Fruit fly (Drosophila melanogaster) whole organism, prepupa: ENCODE measurements around the gene GCC88.

Experiments
- Blimp-1 ChIP-seq: fragments of 200-800 bp; sonication (Bioruptor generic); optimal IDR thresholded peaks from 3 replicates; lab custom pipeline; 2017; ENCODE audit warnings: missing biosample characterization, missing genetic modification characterization, mild to moderate bottlenecking, moderate library complexity, missing genetic modification reagents
- CG10669 ChIP-seq: fragments of 200-800 bp; sonication (Bioruptor generic); optimal IDR thresholded peaks from 3 replicates; lab custom pipeline; 2018; ENCODE audit warnings: missing biosample characterization, mild to moderate bottlenecking, missing genetic modification characterization, moderate library complexity
- CG11294 ChIP-seq: fragments of 200-800 bp; sonication (Bioruptor generic); IDR thresholded peaks from 2 replicates; pipeline ENCODE4 v1.3.6; 2022; ENCODE audit warnings: missing biosample characterization, missing genetic modification characterization
- CG11762 ChIP-seq: fragments of 200-800 bp; sonication (Bioruptor generic); optimal IDR thresholded peaks from 3 replicates; lab custom pipeline; 2016; ENCODE audit warnings: missing biosample characterization, missing genetic modification characterization; ENCODE audit not compliant: insufficient read depth
- CG11902 ChIP-seq: fragments of 200-800 bp; sonication (Bioruptor generic); optimal IDR thresholded peaks from 3 replicates; lab custom pipeline; 2016; ENCODE audit warnings: missing biosample characterization, missing genetic modification characterization
- CG15336 ChIP-seq: fragments of 200-800 bp; sonication (Bioruptor generic); IDR thresholded peaks from 2 replicates; pipeline ENCODE4 v1.3.6; 2022; ENCODE audit warnings: missing biosample characterization, missing genetic modification characterization
- CG1621 ChIP-seq: fragments of 200-800 bp; sonication (Bioruptor generic); optimal IDR thresholded peaks from 3 replicates; lab custom pipeline; 2018; ENCODE audit warnings: missing biosample characterization, mild to moderate bottlenecking, missing genetic modification characterization
- CG3032 ChIP-seq: fragments of 200-800 bp; optimal IDR thresholded peaks from 2 replicates; lab custom pipeline; 2019; ENCODE audit warnings: missing biosample characterization, mild to moderate bottlenecking, missing genetic modification characterization, moderate library complexity
- CG31627 ChIP-seq: fragments of 200-800 bp; sonication (Bioruptor generic); optimal IDR thresholded peaks from 3 replicates; lab custom pipeline; 2016; ENCODE audit warnings: missing biosample characterization, missing genetic modification characterization
- CG32006 ChIP-seq: fragments of 200-800 bp; sonication (Bioruptor generic); optimal IDR thresholded peaks from 3 replicates; lab custom pipeline; 2017; ENCODE audit warnings: missing biosample characterization, mild to moderate bottlenecking, missing genetic modification characterization
- CG4318 ChIP-seq: fragments of 200-800 bp; sonication (Bioruptor generic); optimal IDR thresholded peaks from 3 replicates; lab custom pipeline; 2017; ENCODE audit warnings: missing biosample characterization, mild to moderate bottlenecking, missing genetic modification characterization
- CG6163 ChIP-seq: fragments of 200-800 bp; sonication (Bioruptor generic); IDR thresholded peaks from 3 replicates; pipeline ENCODE4 v1.3.6; 2022; ENCODE audit warnings: missing biosample characterization, missing genetic modification characterization
- CG6792 ChIP-seq: fragments of 200-800 bp; sonication (Bioruptor generic); optimal IDR thresholded peaks from 3 replicates; lab custom pipeline; 2016; ENCODE audit warnings: missing biosample characterization, missing genetic modification characterization
- CG6808 ChIP-seq: fragments of 200-800 bp; sonication (Bioruptor generic); optimal IDR thresholded peaks from 3 replicates; lab custom pipeline; 2017; ENCODE audit warnings: missing biosample characterization, missing genetic modification characterization, mild to moderate bottlenecking, moderate library complexity, missing genetic modification reagents
- CG7368 ChIP-seq: fragments of 200-800 bp; sonication (Bioruptor generic); optimal IDR thresholded peaks from 3 replicates; lab custom pipeline; 2016; ENCODE audit warnings: missing biosample characterization, missing genetic modification characterization
- CG8119 ChIP-seq: fragments of 200-800 bp; sonication (Bioruptor generic); IDR thresholded peaks from 3 replicates; pipeline ENCODE4 v1.3.6; 2022; ENCODE audit warnings: missing biosample characterization, missing genetic modification characterization
- CG8319 ChIP-seq: fragments of 200-800 bp; sonication (Bioruptor generic); optimal IDR thresholded peaks from 3 replicates; lab custom pipeline; 2016; ENCODE audit warnings: missing biosample characterization, missing genetic modification characterization
- CG9139 ChIP-seq: fragments of 200-800 bp; sonication (Bioruptor generic); optimal IDR thresholded peaks from 3 replicates; lab custom pipeline; 2017; ENCODE audit warnings: missing biosample characterization, mild to moderate bottlenecking, missing genetic modification characterization
- Eip75B ChIP-seq: fragments of 200-800 bp; sonication (Bioruptor generic); optimal IDR thresholded peaks from 3 replicates; lab custom pipeline; 2016; ENCODE audit warnings: missing biosample characterization, missing genetic modification characterization
- Eip78C ChIP-seq: fragments of 200-800 bp; sonication (Bioruptor generic); peaks from one replicate; lab custom pipeline; 2016; ENCODE audit warnings: missing biosample characterization, missing genetic modification characterization
- Eip93F ChIP-seq: fragments of 200-800 bp; sonication (Bioruptor generic); optimal IDR thresholded peaks from 2 replicates; lab custom pipeline; 2016; ENCODE audit warnings: missing biosample characterization, mild to moderate bottlenecking, missing genetic modification characterization
- Ets96B ChIP-seq: fragments of 200-800 bp; optimal IDR thresholded peaks from 2 replicates; lab custom pipeline; 2019; ENCODE audit warnings: missing biosample characterization, mild to moderate bottlenecking, missing genetic modification characterization, moderate library complexity
- Gug ChIP-seq: fragments of 200-800 bp; sonication (Bioruptor generic); IDR thresholded peaks from 2 replicates; pipeline ENCODE4 v1.3.6; 2022; ENCODE audit warnings: missing biosample characterization, missing genetic modification characterization
- Hr38 ChIP-seq: sonication (Bioruptor generic); optimal IDR thresholded peaks from 2 replicates; lab custom pipeline; 2016; ENCODE audit warnings: missing biosample characterization, missing genetic modification characterization
- Hr39 ChIP-seq: fragments of 200-800 bp; sonication (Bioruptor generic); optimal IDR thresholded peaks from 2 replicates; lab custom pipeline; 2016; ENCODE audit warnings: missing biosample characterization, missing genetic modification characterization
- Hr4 ChIP-seq: fragments of 200-800 bp; sonication (Bioruptor generic); optimal IDR thresholded peaks from 3 replicates; lab custom pipeline; 2016; ENCODE audit warnings: missing biosample characterization, missing genetic modification characterization
- Lpt ChIP-seq: fragments of 200-800 bp; sonication (Bioruptor generic); optimal IDR thresholded peaks from 3 replicates; lab custom pipeline; 2016; ENCODE audit warnings: missing biosample characterization, missing genetic modification characterization
- Met ChIP-seq: fragments of 200-800 bp; sonication (Bioruptor generic); optimal IDR thresholded peaks from 3 replicates; lab custom pipeline; 2016; ENCODE audit warnings: missing biosample characterization, missing genetic modification characterization
- Smox ChIP-seq: fragments of 200-800 bp; sonication (Bioruptor generic); optimal IDR thresholded peaks from 3 replicates; lab custom pipeline; 2016; ENCODE audit warnings: missing biosample characterization, missing genetic modification characterization
- achi ChIP-seq: fragments of 200-800 bp; sonication (Bioruptor generic); optimal IDR thresholded peaks from 3 replicates; lab custom pipeline; 2016; ENCODE audit warnings: missing biosample characterization, missing genetic modification characterization
- acj6 ChIP-seq: fragments of 200-800 bp; sonication (Bioruptor generic); optimal IDR thresholded peaks from 3 replicates; lab custom pipeline; 2016; ENCODE audit warnings: missing biosample characterization, missing genetic modification characterization
- cyc ChIP-seq: fragments of 200-800 bp; sonication (Bioruptor generic); optimal IDR thresholded peaks from 3 replicates; lab custom pipeline; 2016; ENCODE audit warnings: missing biosample characterization, missing genetic modification characterization
- dac ChIP-seq: fragments of 200-800 bp; sonication (Bioruptor generic); optimal IDR thresholded peaks from 2 replicates; lab custom pipeline; 2017; ENCODE audit warnings: missing biosample characterization, mild to moderate bottlenecking, missing genetic modification characterization
- eg ChIP-seq: fragments of 200-800 bp; sonication (Bioruptor generic); IDR thresholded peaks from 3 replicates; pipeline ENCODE4 v1.3.6; 2022; ENCODE audit warnings: missing biosample characterization, missing genetic modification characterization
- fd59A ChIP-seq: fragments of 200-800 bp; sonication (Bioruptor generic); optimal IDR thresholded peaks from 2 replicates; lab custom pipeline; 2017; ENCODE audit warnings: missing biosample characterization, mild to moderate bottlenecking, missing genetic modification characterization, missing genetic modification reagents
- fd85E ChIP-seq: fragments of 200-800 bp; sonication (Bioruptor generic); optimal IDR thresholded peaks from 3 replicates; lab custom pipeline; 2016; ENCODE audit warnings: missing biosample characterization, missing genetic modification characterization
- fkh ChIP-seq: fragments of 200-800 bp; sonication (Bioruptor generic); optimal IDR thresholded peaks from 3 replicates; lab custom pipeline; 2017; ENCODE audit warnings: missing biosample characterization, mild to moderate bottlenecking, missing genetic modification characterization, moderate library complexity
- lz ChIP-seq: fragments of 200-800 bp; sonication (Bioruptor generic); optimal IDR thresholded peaks from 3 replicates; lab custom pipeline; 2016; ENCODE audit warnings: missing biosample characterization, missing genetic modification characterization
- net ChIP-seq: fragments of 200-800 bp; sonication (Bioruptor generic); optimal IDR thresholded peaks from 3 replicates; lab custom pipeline; 2016; ENCODE audit warnings: missing biosample characterization, missing genetic modification characterization
- pdm3 ChIP-seq: fragments of 200-800 bp; sonication (Bioruptor generic); optimal IDR thresholded peaks from 3 replicates; lab custom pipeline; 2016; ENCODE audit warnings: missing biosample characterization, missing genetic modification characterization
- spab ChIP-seq: fragments of 200-800 bp; sonication (Bioruptor generic); optimal IDR thresholded peaks from 2 replicates; lab custom pipeline; 2017; ENCODE audit warnings: missing biosample characterization, mild to moderate bottlenecking, missing genetic modification characterization, missing genetic modification reagents
- ss ChIP-seq, 2 experiments: fragments of 200-800 bp; sonication (Bioruptor generic); optimal IDR thresholded peaks; 2 replicates in 1 of 2; 3 replicates in 1 of 2; lab custom pipeline; 2017 to 2018; ENCODE audit warnings: mild to moderate bottlenecking in 2 of 2, missing biosample characterization in 2 of 2, missing genetic modification characterization in 2 of 2, moderate library complexity in 1 of 2
- svp ChIP-seq: fragments of 200-800 bp; sonication (Bioruptor generic); peaks from one replicate; lab custom pipeline; 2016; ENCODE audit warnings: missing biosample characterization, missing genetic modification characterization
- vri ChIP-seq: fragments of 200-800 bp; sonication (Bioruptor generic); optimal IDR thresholded peaks from 3 replicates; lab custom pipeline; 2016; ENCODE audit warnings: missing biosample characterization, mild to moderate bottlenecking, missing genetic modification characterization

The GCC88 gene

dm6 chr3R:11200885-11201421 is 29.4 kb downstream of the GCC88 start (continued):
- TF ChIP-seq eg (GFP tag; lab: Robert Waterston, UW) (peak; percentile 61), CG9139 (GFP tag; lab: Kevin White, UChicago) (no peak), fd85E (GFP tag; lab: Kevin White, UChicago) (no peak), CG31627 (GFP tag; lab: Kevin White, UChicago) (peak; percentile 56), Ets96B (tag; lab: Kevin White, UChicago) (peak; percentile 55), CG8319 (GFP tag; lab: Kevin White, UChicago) (no peak), CG3032 (peak; percentile 37), cyc (GFP tag; lab: Kevin White, UChicago) (peak; percentile 53), CG32006 (GFP tag; lab: Kevin White, UChicago) (peak; percentile 71), Met (GFP tag; lab: Kevin White, UChicago) (peak; percentile 68), CG8119 (GFP tag; lab: Robert Waterston, UW) (peak; percentile 67; the same call in 2 of the 3 replicates), CG15336 (GFP tag; lab: Robert Waterston, UW) (peak; percentile 66), dac (GFP tag; lab: Kevin White, UChicago) (no peak), CG6792 (GFP tag; lab: Kevin White, UChicago) (peak; percentile 47), Gug (0 out of 2 replicates have a peak, but pooled peaks have one; percentile 34), CG10669 (GFP tag; lab: Kevin White, UChicago) (peak; percentile 28), CG7368 (GFP tag; lab: Kevin White, UChicago) (peak; percentile 53), Eip75B (peak; percentile 48), Hr39 (GFP tag; lab: Kevin White, UChicago) (peak; percentile 34), Hr38 (GFP tag; lab: Kevin White, UChicago) (no peak), Smox (GFP tag; lab: Kevin White, UChicago) (peak; percentile 65), acj6 (GFP tag; lab: Kevin White, UChicago) (peak; percentile 74), CG6163 (GFP tag; lab: Robert Waterston, UW) (peak; percentile 71; the same call in 1 of the 3 replicates), fd59A (GFP tag; lab: Kevin White, UChicago) (no peak), pdm3 (GFP tag; lab: Kevin White, UChicago) (peak; percentile 70), Eip78C (GFP tag; lab: Kevin White, UChicago) (peak; percentile 79), Hr4 (peak; percentile 61), Lpt (GFP tag; lab: Kevin White, UChicago) (no peak), lz (GFP tag; lab: Kevin White, UChicago) (peak; percentile 68), achi (GFP tag; lab: Kevin White, UChicago) (peak; percentile 59), spab (peak; percentile 30), Eip93F (GFP tag; lab: Kevin White, UChicago) (peak; percentile 74), fkh (peak; percentile 53), CG11902 (GFP tag; lab: Kevin White, UChicago) (peak; percentile 42), CG6808 (peak; percentile 14), CG4318 (GFP tag; lab: Kevin White, UChicago) (no peak), ss (GFP tag; optimal IDR thresholded peaks at IDR 0.05; lab: Kevin White, UChicago) (peak; percentile 23 to 62), net (GFP tag; lab: Kevin White, UChicago) (peak; percentile 68)

dm6 chr3R:11200042-11200884 is 30.1 kb downstream of the GCC88 start:
- TF ChIP-seq CG11762 (GFP tag; lab: Kevin White, UChicago) (no peak), vri (peak; percentile 96), CG1621 (tag; lab: Kevin White, UChicago) (peak; percentile 56), Blimp-1 (GFP tag; lab: Kevin White, UChicago) (no peak), CG11294 (GFP tag; lab: Robert Waterston, UW) (peak; percentile 28; the same call in 1 of the 2 replicates), dac (GFP tag; lab: Kevin White, UChicago) (peak; percentile 38), svp (peak; percentile 92), Lpt (GFP tag; lab: Kevin White, UChicago) (peak; percentile 18)
